Worm (Caenorhabditis elegans) whole organism, L2 larva: ENCODE data around the gene fmil-1.

ENCODE experiments used
- Y55F3AM.14 ChIP-seq: fragments of 200-800 bp; sonication (Bioruptor generic); optimal IDR thresholded peaks from 2 replicates; lab custom pipeline; 2018; ENCODE audit warnings: mild to moderate bottlenecking, missing genetic modification characterization, missing compliant biosample characterization
- alr-1 ChIP-seq: fragments of 150-350 bp; optimal IDR thresholded peaks from 2 replicates; lab custom pipeline; 2014; ENCODE audit warnings: missing biosample characterization, missing genetic modification characterization
- aly-2 ChIP-seq: fragments of 150-350 bp; optimal IDR thresholded peaks from 2 replicates; lab custom pipeline; 2014; ENCODE audit warnings: missing biosample characterization, missing genetic modification characterization
- blmp-1 ChIP-seq: sonication (generic microtip); optimal IDR thresholded peaks from 2 replicates; lab custom pipeline; 2017; ENCODE audit warnings: missing genetic modification characterization, mild to moderate bottlenecking, missing compliant biosample characterization, antibody characterized with exemption, moderate library complexity; ENCODE audit not compliant: insufficient read depth
- ceh-16 ChIP-seq: fragments of 150-350 bp; optimal IDR thresholded peaks from 2 replicates; lab custom pipeline; 2014; ENCODE audit warnings: missing biosample characterization, missing genetic modification characterization
- ceh-82 ChIP-seq: fragments of 150-350 bp; optimal IDR thresholded peaks from 2 replicates; lab custom pipeline; 2014; ENCODE audit warnings: missing biosample characterization, missing genetic modification characterization
- elt-1 ChIP-seq: fragments of 150-350 bp; optimal IDR thresholded peaks from 2 replicates; lab custom pipeline; 2014; ENCODE audit warnings: missing biosample characterization, missing genetic modification characterization
- elt-3 ChIP-seq: sonication (generic microtip); optimal IDR thresholded peaks from 2 replicates; lab custom pipeline; 2017; ENCODE audit warnings: missing biosample characterization, missing genetic modification characterization
- gmeb-1 ChIP-seq: fragments of 150-350 bp; optimal IDR thresholded peaks from 2 replicates; lab custom pipeline; 2014; ENCODE audit warnings: missing biosample characterization, missing genetic modification characterization
- lin-13 ChIP-seq: fragments of 150-350 bp; optimal IDR thresholded peaks from 2 replicates; lab custom pipeline; 2014; ENCODE audit warnings: missing biosample characterization, missing genetic modification reagents, missing genetic modification characterization
- lin-39 ChIP-seq: fragments of 150-350 bp; optimal IDR thresholded peaks from 2 replicates; lab custom pipeline; 2014; ENCODE audit warnings: missing biosample characterization, missing genetic modification reagents, missing genetic modification characterization
- lsy-2 ChIP-seq, 2 experiments: fragments of 150-350 bp in 1 of 2; sonication (generic microtip) in 1 of 2; optimal IDR thresholded peaks; 2 replicates each; lab custom pipeline; 2014 to 2017; ENCODE audit warnings: missing biosample characterization in 2 of 2, missing genetic modification characterization in 2 of 2
- unc-39 ChIP-seq: fragments of 150-350 bp; optimal IDR thresholded peaks from 2 replicates; lab custom pipeline; 2014; ENCODE audit warnings: missing biosample characterization, missing genetic modification characterization
- unc-62 ChIP-seq: fragments of 150-350 bp; optimal IDR thresholded peaks from 2 replicates; lab custom pipeline; 2014; ENCODE audit warnings: missing biosample characterization, missing genetic modification reagents, missing genetic modification characterization

DNA sequence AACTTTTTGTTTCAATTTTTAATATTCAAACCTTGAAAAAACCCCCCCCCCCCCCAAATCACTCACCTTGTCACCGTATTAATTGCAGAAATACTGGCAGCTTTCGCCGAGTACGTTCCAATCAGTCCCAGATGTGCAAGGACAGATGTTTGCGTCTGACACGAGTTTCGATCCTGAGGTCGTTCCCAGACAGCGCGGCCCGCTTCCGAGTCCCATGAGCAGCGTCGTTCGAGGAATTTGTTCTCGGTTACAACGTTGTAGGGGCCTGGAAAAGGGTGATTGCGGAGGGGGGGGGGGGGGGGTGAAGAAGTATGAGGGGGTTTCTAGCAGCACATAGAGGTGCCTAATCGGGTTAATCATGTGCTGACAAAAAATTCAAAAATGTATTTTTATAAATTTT, 5.6 kb downstream of the fmil-1 start:
- TF ChIP-seq ceh-16 (no peak), blmp-1 (no peak), aly-2 (tag; lab: Kevin White, UChicago) (no peak), elt-1 (no peak), alr-1 (tag; lab: Kevin White, UChicago) (no peak), lin-13 (GFP tag; lab: Kevin White, UChicago) (no peak), lin-39 (tag; lab: Kevin White, UChicago) (no peak), elt-3 (no peak), unc-62 (GFP tag; lab: Kevin White, UChicago) (no peak), gmeb-1 (no peak), lsy-2 (tag; optimal IDR thresholded peaks at IDR 0.05; lab: Kevin White, UChicago) (no peak), Y55F3AM.14 (GFP tag; lab: Kevin White, UChicago) (no peak), unc-39 (no peak), ceh-82 (tag; lab: Kevin White, UChicago) (no peak)
